Fruit fly (Drosophila melanogaster) whole organism, embryonic: ENCODE data around the gene CG32320.
A peak's percentile ranks its signal among the peaks of the same experiment; 100 is the strongest.

Source experiments
- B-H1 ChIP-seq: fragments of 200-800 bp; sonication (Bioruptor generic); IDR thresholded peaks from 3 replicates; pipeline ENCODE4 v1.3.6; 2022; ENCODE audit warnings: missing biosample characterization, missing genetic modification characterization
- Bdp1 ChIP-seq: fragments of 200-800 bp; sonication (Bioruptor generic); optimal IDR thresholded peaks from 3 replicates; lab custom pipeline; 2016; ENCODE audit warnings: missing biosample characterization, missing genetic modification characterization
- CG10267 ChIP-seq: fragments of 200-800 bp; sonication (Bioruptor generic); optimal IDR thresholded peaks from 2 replicates; lab custom pipeline; 2018; ENCODE audit warnings: missing biosample characterization, mild to moderate bottlenecking, missing genetic modification characterization, moderate library complexity
- CG10321 ChIP-seq: fragments of 200-800 bp; sonication (Bioruptor generic); IDR thresholded peaks from 2 replicates; pipeline ENCODE4 v1.3.6; 2022; ENCODE audit warnings: missing biosample characterization, missing genetic modification characterization
- CG10959 ChIP-seq: fragments of 200-800 bp; sonication (Bioruptor generic); IDR thresholded peaks from 2 replicates; pipeline ENCODE4 v1.3.6; 2022; ENCODE audit warnings: missing biosample characterization, missing genetic modification characterization
- CG11093 ChIP-seq: fragments of 200-800 bp; sonication (Bioruptor generic); IDR thresholded peaks from 3 replicates; pipeline ENCODE4 v1.3.6; 2022; ENCODE audit warnings: missing biosample characterization, missing genetic modification characterization
- CG12104 ChIP-seq: fragments of 200-800 bp; sonication (Bioruptor generic); optimal IDR thresholded peaks from 3 replicates; lab custom pipeline; 2016; ENCODE audit warnings: missing biosample characterization, missing genetic modification characterization
- CG12769 ChIP-seq: fragments of 200-800 bp; sonication (Bioruptor generic); optimal IDR thresholded peaks from 2 replicates; lab custom pipeline; 2019; ENCODE audit warnings: missing biosample characterization, mild to moderate bottlenecking, missing genetic modification characterization, moderate library complexity
- CG13775 ChIP-seq: fragments of 200-800 bp; sonication (Bioruptor generic); optimal IDR thresholded peaks from 3 replicates; lab custom pipeline; 2017; ENCODE audit warnings: missing biosample characterization, mild to moderate bottlenecking, missing genetic modification characterization
- CG15011 ChIP-seq: fragments of 200-800 bp; sonication (Bioruptor generic); optimal IDR thresholded peaks from 3 replicates; lab custom pipeline; 2018; ENCODE audit warnings: missing biosample characterization, mild to moderate bottlenecking, missing genetic modification characterization
- CG16779 ChIP-seq: fragments of 200-800 bp; sonication (Bioruptor generic); IDR thresholded peaks from 2 replicates; pipeline ENCODE4 v1.3.6; 2022; ENCODE audit warnings: missing biosample characterization, missing genetic modification characterization
- CG18262 ChIP-seq: fragments of 200-800 bp; optimal IDR thresholded peaks from 3 replicates; lab custom pipeline; 2019; ENCODE audit warnings: missing biosample characterization, mild to moderate bottlenecking, missing genetic modification characterization, moderate library complexity
- CG2120 ChIP-seq: fragments of 200-800 bp; sonication (Bioruptor generic); optimal IDR thresholded peaks from 3 replicates; lab custom pipeline; 2016; ENCODE audit warnings: missing biosample characterization, missing genetic modification characterization
- CG2889 ChIP-seq: fragments of 200-800 bp; sonication (Bioruptor generic); IDR thresholded peaks from 3 replicates; pipeline ENCODE4 v1.3.6; 2022; ENCODE audit warnings: missing biosample characterization, missing genetic modification characterization
- CG30403 ChIP-seq: fragments of 200-800 bp; sonication (Bioruptor generic); optimal IDR thresholded peaks from 3 replicates; lab custom pipeline; 2016; ENCODE audit warnings: missing biosample characterization, missing genetic modification characterization
- CG31388 ChIP-seq: fragments of 200-800 bp; sonication (Bioruptor generic); optimal IDR thresholded peaks from 2 replicates; lab custom pipeline; 2016; ENCODE audit warnings: missing biosample characterization, missing genetic modification characterization
- CG32532 ChIP-seq: fragments of 200-800 bp; sonication (Bioruptor generic); IDR thresholded peaks from 2 replicates; pipeline ENCODE4 v1.3.6; 2022; ENCODE audit warnings: missing biosample characterization, missing genetic modification characterization
- CG6272 ChIP-seq: fragments of 200-800 bp; sonication (Bioruptor generic); IDR thresholded peaks from 2 replicates; pipeline ENCODE4 v1.3.6; 2022; ENCODE audit warnings: missing biosample characterization, missing genetic modification characterization
- CG9876 ChIP-seq: fragments of 200-800 bp; sonication (Bioruptor generic); optimal IDR thresholded peaks from 2 replicates; lab custom pipeline; 2016; ENCODE audit warnings: missing biosample characterization, missing genetic modification characterization
- CkIIα-i1 ChIP-seq: fragments of 200-800 bp; sonication (Bioruptor generic); IDR thresholded peaks from 2 replicates; pipeline ENCODE4 v1.3.6; 2022; ENCODE audit warnings: missing biosample characterization, missing genetic modification characterization
- Hsf ChIP-seq: fragments of 200-800 bp; sonication (Bioruptor generic); optimal IDR thresholded peaks from 3 replicates; lab custom pipeline; 2016; ENCODE audit warnings: missing biosample characterization, missing genetic modification characterization
- Med ChIP-seq: fragments of 200-800 bp; sonication (Bioruptor generic); peaks from one replicate; lab custom pipeline; 2016; ENCODE audit warnings: missing biosample characterization, missing genetic modification characterization, mild to moderate bottlenecking, inconsistent platforms, moderate library complexity
- Pdp1 ChIP-seq, 2 experiments: fragments of 200-800 bp; sonication (Bioruptor generic); optimal IDR thresholded peaks; 3 replicates each; lab custom pipeline; 2016; ENCODE audit warnings: missing biosample characterization in 2 of 2, missing genetic modification characterization in 2 of 2, mild to moderate bottlenecking in 1 of 2, moderate library complexity in 1 of 2
- Taf1 ChIP-seq: fragments of 200-800 bp; sonication (Bioruptor generic); IDR thresholded peaks from 2 replicates; pipeline ENCODE4 v1.3.6; 2022; ENCODE audit warnings: missing biosample characterization, missing genetic modification characterization
- ab ChIP-seq: fragments of 200-800 bp; sonication (Bioruptor generic); optimal IDR thresholded peaks from 2 replicates; lab custom pipeline; 2016; ENCODE audit warnings: missing biosample characterization, missing genetic modification characterization
- amos ChIP-seq: fragments of 200-800 bp; sonication (Bioruptor generic); IDR thresholded peaks from 2 replicates; pipeline ENCODE4 v1.3.6; 2022; ENCODE audit warnings: missing biosample characterization, missing genetic modification characterization; ENCODE audit not compliant: partially characterized antibody
- ara ChIP-seq: fragments of 200-800 bp; sonication (Bioruptor generic); IDR thresholded peaks from 2 replicates; pipeline ENCODE4 v1.3.6; 2022; ENCODE audit warnings: missing biosample characterization, missing genetic modification characterization
- az2 ChIP-seq: fragments of 200-800 bp; sonication (Bioruptor generic); optimal IDR thresholded peaks from 3 replicates; lab custom pipeline; 2016; ENCODE audit warnings: missing biosample characterization, missing genetic modification characterization
- bbx ChIP-seq: fragments of 200-800 bp; sonication (Bioruptor generic); IDR thresholded peaks from 2 replicates; pipeline ENCODE4 v1.3.6; 2022; ENCODE audit warnings: missing biosample characterization, missing genetic modification characterization; ENCODE audit not compliant: partially characterized antibody
- chn ChIP-seq: fragments of 200-800 bp; sonication (Bioruptor generic); optimal IDR thresholded peaks from 2 replicates; lab custom pipeline; 2016; ENCODE audit warnings: missing biosample characterization, missing genetic modification characterization
- crol ChIP-seq: fragments of 200-800 bp; sonication (Bioruptor generic); IDR thresholded peaks from 2 replicates; pipeline ENCODE4 v1.3.6; 2022; ENCODE audit warnings: missing biosample characterization, missing genetic modification characterization
- dpn ChIP-seq, 2 experiments: fragments of 200-800 bp; sonication (Bioruptor generic); optimal IDR thresholded peaks; 3 replicates each; lab custom pipeline; 2016; ENCODE audit warnings: missing biosample characterization in 2 of 2, missing genetic modification characterization in 2 of 2
- fd3F ChIP-seq: fragments of 200-800 bp; sonication (Bioruptor generic); optimal IDR thresholded peaks from 2 replicates; lab custom pipeline; 2018; ENCODE audit warnings: missing biosample characterization, mild to moderate bottlenecking, missing genetic modification characterization, moderate library complexity
- her ChIP-seq: fragments of 200-800 bp; sonication (Bioruptor generic); optimal IDR thresholded peaks from 2 replicates; lab custom pipeline; 2016; ENCODE audit warnings: missing biosample characterization, missing genetic modification characterization
- jing ChIP-seq: fragments of 200-800 bp; sonication (Bioruptor generic); optimal IDR thresholded peaks from 2 replicates; lab custom pipeline; 2018; ENCODE audit warnings: missing biosample characterization, mild to moderate bottlenecking, missing genetic modification characterization
- nerfin-1 ChIP-seq: fragments of 200-800 bp; sonication (Bioruptor generic); optimal IDR thresholded peaks from 3 replicates; lab custom pipeline; 2019; ENCODE audit warnings: missing biosample characterization, mild to moderate bottlenecking, missing genetic modification characterization, moderate library complexity
- nerfin-2 ChIP-seq: fragments of 200-800 bp; sonication (Bioruptor generic); IDR thresholded peaks from 2 replicates; pipeline ENCODE4 v1.3.6; 2022; ENCODE audit warnings: missing biosample characterization, missing genetic modification characterization; ENCODE audit not compliant: partially characterized antibody
- peb ChIP-seq: fragments of 200-800 bp; sonication (Bioruptor generic); IDR thresholded peaks from 2 replicates; pipeline ENCODE4 v1.3.6; 2022; ENCODE audit warnings: missing biosample characterization, missing genetic modification characterization
- phol ChIP-seq: fragments of 200-800 bp; sonication (Bioruptor generic); optimal IDR thresholded peaks from 3 replicates; lab custom pipeline; 2018; ENCODE audit warnings: missing biosample characterization, mild to moderate bottlenecking, missing genetic modification characterization, moderate library complexity
- pita ChIP-seq: fragments of 200-800 bp; sonication (Bioruptor generic); optimal IDR thresholded peaks from 2 replicates; lab custom pipeline; 2017; ENCODE audit warnings: missing biosample characterization, mild to moderate bottlenecking, missing genetic modification characterization
- pzg ChIP-seq: fragments of 200-800 bp; sonication (Bioruptor generic); optimal IDR thresholded peaks from 3 replicates; lab custom pipeline; 2018; ENCODE audit warnings: missing biosample characterization, mild to moderate bottlenecking, missing genetic modification characterization, moderate library complexity
- sens ChIP-seq: fragments of 200-800 bp; sonication (Bioruptor generic); peaks from one replicate; lab custom pipeline; 2016; ENCODE audit warnings: missing biosample characterization, missing genetic modification characterization
- sens-2 ChIP-seq: fragments of 200-800 bp; sonication (Bioruptor generic); IDR thresholded peaks from 2 replicates; pipeline ENCODE4 v1.3.6; 2022; ENCODE audit warnings: missing biosample characterization, missing genetic modification characterization
- sim ChIP-seq: fragments of 200-800 bp; sonication (Bioruptor generic); IDR thresholded peaks from 2 replicates; pipeline ENCODE4 v1.3.6; 2022; ENCODE audit warnings: missing biosample characterization, missing genetic modification characterization
- stc ChIP-seq: fragments of 200-800 bp; sonication (Bioruptor generic); IDR thresholded peaks from 2 replicates; pipeline ENCODE4 v1.3.6; 2022; ENCODE audit warnings: missing biosample characterization, missing genetic modification characterization
- tup ChIP-seq: fragments of 200-800 bp; sonication (Bioruptor generic); optimal IDR thresholded peaks from 2 replicates; lab custom pipeline; 2016; ENCODE audit warnings: missing biosample characterization, mild to moderate bottlenecking, missing genetic modification characterization, moderate library complexity
- tx ChIP-seq: fragments of 200-800 bp; sonication (Bioruptor generic); optimal IDR thresholded peaks from 2 replicates; lab custom pipeline; 2016; ENCODE audit warnings: missing biosample characterization, missing genetic modification characterization
- unc-4 ChIP-seq: fragments of 200-800 bp; sonication (Bioruptor generic); IDR thresholded peaks from 2 replicates; pipeline ENCODE4 v1.3.6; 2022; ENCODE audit warnings: missing biosample characterization, missing genetic modification characterization; ENCODE audit not compliant: partially characterized antibody
- unpg ChIP-seq: fragments of 200-800 bp; sonication (Bioruptor generic); optimal IDR thresholded peaks from 3 replicates; lab custom pipeline; 2018; ENCODE audit warnings: missing biosample characterization, mild to moderate bottlenecking, missing genetic modification characterization, moderate library complexity
- vfl ChIP-seq: fragments of 200-800 bp; sonication (Bioruptor generic); optimal IDR thresholded peaks from 2 replicates; lab custom pipeline; 2016; ENCODE audit warnings: missing biosample characterization, missing genetic modification characterization
- vvl ChIP-seq: fragments of 200-800 bp; sonication (Bioruptor generic); IDR thresholded peaks from 2 replicates; pipeline ENCODE4 v1.3.6; 2022; ENCODE audit warnings: missing biosample characterization, missing genetic modification characterization

The CG32320 gene

DNA sequence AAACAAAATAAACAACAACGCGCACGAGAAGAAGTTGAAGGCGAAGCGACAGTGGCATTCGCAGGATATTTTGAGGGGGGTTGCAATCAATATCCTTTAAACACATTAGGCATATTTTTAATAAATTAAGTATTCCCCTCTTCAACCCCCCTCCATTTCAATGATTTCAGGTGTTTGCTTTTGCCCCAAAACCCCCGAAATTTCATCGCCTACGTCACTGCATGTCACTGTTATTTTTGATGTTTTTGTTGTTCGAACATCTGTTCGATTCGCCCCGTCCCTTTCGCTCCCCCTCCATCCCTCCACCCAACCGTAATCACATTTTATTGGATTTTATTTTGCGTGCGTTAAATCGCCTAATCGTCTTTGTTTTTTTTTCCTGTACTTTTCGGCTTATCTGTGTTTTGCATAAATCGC, 30.2 kb upstream of the CG32320 start (continued):
- no peak for TF ChIP-seq pzg
- peak; percentile 80 for TF ChIP-seq peb (GFP tag; lab: Robert Waterston, UW)
- peak; percentile 80 for TF ChIP-seq CG30403 (GFP tag; lab: Kevin White, UChicago)
- TF ChIP-seq phol: peak; percentile 72
- peak; percentile 60 for TF ChIP-seq jing (GFP tag; lab: Kevin White, UChicago)
- peak; percentile 82 for TF ChIP-seq CG2120 (GFP tag; lab: Kevin White, UChicago)
- TF ChIP-seq az2 (GFP tag; lab: Kevin White, UChicago): peak; percentile 75
- TF ChIP-seq CkIIα-i1 (GFP tag; lab: Robert Waterston, UW): no peak
- no peak for TF ChIP-seq unc-4 (GFP tag; lab: Robert Waterston, UW)
- TF ChIP-seq ara (GFP tag; lab: Robert Waterston, UW): peak; percentile 94
- TF ChIP-seq sens-2 (GFP tag; lab: Robert Waterston, UW): peak; percentile 57
- TF ChIP-seq CG12104: peak; percentile 39
- TF ChIP-seq tx (GFP tag; lab: Kevin White, UChicago): peak; percentile 61
- TF ChIP-seq CG12769: peak; percentile 87
- TF ChIP-seq bbx: no peak
- 0 out of 2 replicates have a peak, but pooled peaks have one; percentile 61 for TF ChIP-seq CG16779
- TF ChIP-seq CG10321: no peak; the same call in 1 of the 2 replicates
- peak; percentile 53 for TF ChIP-seq nerfin-1 (tag; lab: Kevin White, UChicago)
- peak; percentile 62 for TF ChIP-seq fd3F (GFP tag; lab: Kevin White, UChicago)
- peak; percentile 77 for TF ChIP-seq CG6272
- TF ChIP-seq Hsf: peak; percentile 80
- TF ChIP-seq her (GFP tag; lab: Kevin White, UChicago): peak; percentile 47
- TF ChIP-seq CG2889: peak; percentile 84
- TF ChIP-seq CG31388: peak; percentile 49
- TF ChIP-seq CG10267: peak; percentile 76
- TF ChIP-seq sim (GFP tag; lab: Robert Waterston, UW): peak; percentile 81
- TF ChIP-seq nerfin-2 (GFP tag; lab: Robert Waterston, UW): no peak
- TF ChIP-seq vvl: peak; percentile 91
- TF ChIP-seq Bdp1 (GFP tag; lab: Kevin White, UChicago): peak; percentile 32
- peak; percentile 63 for TF ChIP-seq CG9876 (GFP tag; lab: Kevin White, UChicago)
- peak; percentile 62 for TF ChIP-seq ab (GFP tag; lab: Kevin White, UChicago)
- TF ChIP-seq CG10959 (GFP tag; lab: Robert Waterston, UW): peak; percentile 86
- peak; percentile 79 to 84 for TF ChIP-seq dpn (GFP tag; optimal IDR thresholded peaks at IDR 0.05; lab: Kevin White, UChicago)
- TF ChIP-seq tup (GFP tag; lab: Kevin White, UChicago): peak; percentile 38
- TF ChIP-seq chn: peak; percentile 77
- peak; percentile 96 for TF ChIP-seq sens (GFP tag; lab: Kevin White, UChicago)
- peak; percentile 83 for TF ChIP-seq CG18262
- peak; percentile 79 for TF ChIP-seq CG11093
- peak; percentile 85 for TF ChIP-seq stc (GFP tag; lab: Robert Waterston, UW)
- peak; percentile 33 for TF ChIP-seq CG15011 (GFP tag; lab: Kevin White, UChicago)
- no peak for TF ChIP-seq pita
- TF ChIP-seq Taf1: peak; percentile 69
- peak; percentile 90 for TF ChIP-seq CG32532 (GFP tag; lab: Robert Waterston, UW)
- TF ChIP-seq crol (GFP tag; lab: Robert Waterston, UW): peak; percentile 92
- TF ChIP-seq CG13775: peak; percentile 69
- TF ChIP-seq amos: no peak
- TF ChIP-seq vfl: peak; percentile 36
- TF ChIP-seq unpg (GFP tag; lab: Kevin White, UChicago): peak; percentile 75
- TF ChIP-seq Pdp1 (GFP tag; optimal IDR thresholded peaks at IDR 0.05; lab: Kevin White, UChicago): peak; percentile 74 to 76
- peak; percentile 78 for TF ChIP-seq B-H1 (GFP tag; lab: Robert Waterston, UW)
- peak; percentile 98 for TF ChIP-seq Med (GFP tag; lab: Kevin White, UChicago)
